Worm (Caenorhabditis elegans) whole organism, midembryonic: ENCODE results near the gene F32D1.7.

Experiments
- T22C8.4 ChIP-seq: fragments of 200-800 bp; sonication (Bioruptor generic); IDR thresholded peaks from 2 replicates; pipeline ENCODE4 v1.3.6; 2022; ENCODE audit warnings: missing genetic modification characterization, missing compliant biosample characterization
- cog-1 ChIP-seq: sonication (generic microtip); optimal IDR thresholded peaks from 2 replicates; lab custom pipeline; 2016; ENCODE audit warnings: missing genetic modification characterization, missing compliant biosample characterization
- flt-1 ChIP-seq: fragments of 200-800 bp; sonication (Bioruptor generic); IDR thresholded peaks from 2 replicates; pipeline ENCODE4 v1.3.6; 2022; ENCODE audit warnings: missing genetic modification characterization, missing compliant biosample characterization
- klf-2 ChIP-seq: fragments of 200-800 bp; sonication (Bioruptor generic); conservative IDR thresholded peaks from 2 replicates; pipeline ENCODE4 v1.3.6; 2022; ENCODE audit warnings: missing genetic modification reagents, missing genetic modification characterization, missing compliant biosample characterization
- tab-1 ChIP-seq: fragments of 200-800 bp; sonication (Bioruptor generic); IDR thresholded peaks from 2 replicates; pipeline ENCODE4 v1.3.6; 2022; ENCODE audit warnings: missing genetic modification characterization, missing compliant biosample characterization
- ztf-23 ChIP-seq: fragments of 200-800 bp; sonication (Bioruptor generic); IDR thresholded peaks from 2 replicates; pipeline ENCODE4 v1.3.6; 2022; ENCODE audit warnings: missing genetic modification reagents, missing genetic modification characterization, missing compliant biosample characterization
- ztf-29 ChIP-seq: fragments of 200-800 bp; sonication (Bioruptor generic); IDR thresholded peaks from 2 replicates; pipeline ENCODE4 v1.3.6; 2022; ENCODE audit warnings: missing genetic modification reagents, missing genetic modification characterization, missing compliant biosample characterization

DNA sequence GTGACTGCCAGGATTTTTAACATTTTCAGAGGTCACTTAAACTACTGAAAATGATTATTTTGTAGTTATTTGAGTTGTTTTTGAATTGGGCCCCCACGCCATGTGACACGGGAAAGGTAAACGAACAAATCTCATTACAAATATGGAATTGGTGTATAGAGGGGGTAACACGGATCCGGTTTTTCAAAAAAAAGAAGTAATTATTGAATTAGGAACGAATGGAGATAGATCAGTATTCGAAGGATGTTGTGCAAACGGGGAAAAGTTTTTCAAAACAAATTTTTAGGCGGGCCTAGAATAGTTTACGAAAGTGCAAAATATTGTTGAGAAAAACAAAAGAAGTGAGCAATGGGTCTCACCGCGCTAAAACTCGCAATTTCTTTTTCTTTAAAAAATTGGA is 9.5 kb downstream of the F32D1.7 start, which contains the start of gene F32D1.11:
- TF ChIP-seq tab-1 (GFP tag; lab: Robert Waterston, UW) (no peak), cog-1 (no peak), flt-1 (GFP tag; lab: Robert Waterston, UW) (no peak), T22C8.4 (no peak), ztf-29 (GFP tag; lab: Robert Waterston, UW) (no peak), ztf-23 (GFP tag; lab: Robert Waterston, UW) (no peak), klf-2 (no peak)
